Fruit fly (Drosophila melanogaster): ENCODE data around the gene BthD.

dm6 chrX:13627855-13628254, 15.9 kb downstream of the BthD start:
- TF ChIP-seq CG12605 (GFP tag; IDR thresholded peaks at IDR 0.05) = no peak
- TF ChIP-seq CG15710 (tag; optimal IDR thresholded peaks at IDR 0.05) = no peak
- no peak for TF ChIP-seq rn (GFP tag; IDR thresholded peaks at IDR 0.05)
- no peak for TF ChIP-seq EcR (GFP tag; optimal IDR thresholded peaks at IDR 0.05)
- no peak for TF ChIP-seq CG8301 (tag; optimal IDR thresholded peaks at IDR 0.05)
- TF ChIP-seq D1 (tag; optimal IDR thresholded peaks at IDR 0.05) = no peak
- TF ChIP-seq Pif1B (GFP tag; optimal IDR thresholded peaks at IDR 0.05) = no peak
- no peak for TF ChIP-seq CG13204 (GFP tag; optimal IDR thresholded peaks at IDR 0.05)
- no peak for TF ChIP-seq CG32121 (GFP tag; IDR thresholded peaks at IDR 0.05)
- TF ChIP-seq Snoo (tag; optimal IDR thresholded peaks at IDR 0.05) = no peak
